Fruit fly (Drosophila melanogaster): ENCODE measurements around the gene nau.

The nau gene

dm6 chr3R:23709508-23710208 is 8.5 kb downstream of the nau start, which contains the start of gene CG10301 (continued):
- TF ChIP-seq Stat92E (GFP tag; optimal IDR thresholded peaks at IDR 0.05) = no peak
- TF ChIP-seq stwl (tag; optimal IDR thresholded peaks at IDR 0.05) = peak; percentile 21
- TF ChIP-seq Dad (GFP tag; optimal IDR thresholded peaks at IDR 0.05) = peak; percentile 27
- no peak for TF ChIP-seq CHES-1-like (GFP tag; optimal IDR thresholded peaks at IDR 0.05)
- no peak for TF ChIP-seq Hmr (GFP tag; optimal IDR thresholded peaks at IDR 0.05)
- TF ChIP-seq tx (GFP tag; optimal IDR thresholded peaks at IDR 0.05) = no peak
- TF ChIP-seq CG10321 (GFP tag; IDR thresholded peaks at IDR 0.05) = no peak
- TF ChIP-seq CG9817 (tag; optimal IDR thresholded peaks at IDR 0.05) = no peak
- TF ChIP-seq lab (GFP tag; optimal IDR thresholded peaks at IDR 0.05) = peak; percentile 43
- TF ChIP-seq sens (GFP tag) = peak; percentile 97
- peak; percentile 63 for TF ChIP-seq CG16815 (GFP tag; optimal IDR thresholded peaks at IDR 0.05)
- no peak for TF ChIP-seq CG7372 (GFP tag; IDR thresholded peaks at IDR 0.05)
- TF ChIP-seq CG14710 (tag; optimal IDR thresholded peaks at IDR 0.05) = peak; percentile 78
- TF ChIP-seq corto (GFP tag; optimal IDR thresholded peaks at IDR 0.05) = no peak
- no peak for TF ChIP-seq kay (GFP tag; optimal IDR thresholded peaks at IDR 0.05)
- TF ChIP-seq D19A (tag; optimal IDR thresholded peaks at IDR 0.05) = peak; percentile 67
- no peak for TF ChIP-seq CG11093 (GFP tag; IDR thresholded peaks at IDR 0.05)
- TF ChIP-seq MESR4 (GFP tag; optimal IDR thresholded peaks at IDR 0.05) = no peak
- TF ChIP-seq yki (optimal IDR thresholded peaks at IDR 0.05) = no peak
- TF ChIP-seq kah (GFP tag; optimal IDR thresholded peaks at IDR 0.05) = peak; percentile 34
- peak; percentile 39 for TF ChIP-seq Rx (GFP tag; IDR thresholded peaks at IDR 0.05)
- peak; percentile 71 for TF ChIP-seq sens-2 (GFP tag; IDR thresholded peaks at IDR 0.05)
- TF ChIP-seq fd64A (GFP tag; optimal IDR thresholded peaks at IDR 0.05) = peak; percentile 4
- no peak for TF ChIP-seq CG12104 (GFP tag; optimal IDR thresholded peaks at IDR 0.05)
- no peak for TF ChIP-seq bigmax (GFP tag; optimal IDR thresholded peaks at IDR 0.05)
- TF ChIP-seq gcm2 (GFP tag; optimal IDR thresholded peaks at IDR 0.05) = no peak
- TF ChIP-seq Hey (tag; optimal IDR thresholded peaks at IDR 0.05) = no peak
- no peak for TF ChIP-seq jumu (GFP tag; optimal IDR thresholded peaks at IDR 0.05)
- TF ChIP-seq wdn (GFP tag; IDR thresholded peaks at IDR 0.05) = no peak
- 0 out of 3 replicates have a peak, but pooled peaks have one; percentile 31 for TF ChIP-seq CG7357 (GFP tag; IDR thresholded peaks at IDR 0.05)
- no peak for TF ChIP-seq pzg (GFP tag; optimal IDR thresholded peaks at IDR 0.05)
- no peak for TF ChIP-seq CG11560 (tag; IDR thresholded peaks at IDR 0.05)
- no peak for TF ChIP-seq CG31388 (GFP tag; optimal IDR thresholded peaks at IDR 0.05)
- no peak for TF ChIP-seq Antp (GFP tag; optimal IDR thresholded peaks at IDR 0.05)
- no peak for TF ChIP-seq Nf-YA (GFP tag; IDR thresholded peaks at IDR 0.05)
- peak; percentile 56 for TF ChIP-seq CG1233 (GFP tag; optimal IDR thresholded peaks at IDR 0.05)
- 0 out of 2 replicates have a peak, but pooled peaks have one; percentile 19 for TF ChIP-seq GATAe (GFP tag; conservative IDR thresholded peaks at IDR 0.05)
- peak; percentile 27; the same call in 1 of the 2 replicates for TF ChIP-seq slbo (GFP tag; IDR thresholded peaks at IDR 0.05)
- no peak for TF ChIP-seq Bdp1 (GFP tag; optimal IDR thresholded peaks at IDR 0.05)
- peak; percentile 48 for TF ChIP-seq peb (GFP tag; IDR thresholded peaks at IDR 0.05)
- TF ChIP-seq Oaz (GFP tag; IDR thresholded peaks at IDR 0.05) = no peak
- TF ChIP-seq run (tag; optimal IDR thresholded peaks at IDR 0.05) = no peak
- peak; percentile 26 for TF ChIP-seq CG16863 (GFP tag; optimal IDR thresholded peaks at IDR 0.05)
- peak; percentile 44 for TF ChIP-seq chn (GFP tag; optimal IDR thresholded peaks at IDR 0.05)
- TF ChIP-seq grn (GFP tag; optimal IDR thresholded peaks at IDR 0.05) = no peak
- TF ChIP-seq gfzf (GFP tag; optimal IDR thresholded peaks at IDR 0.05) = no peak
- no peak for TF ChIP-seq hth (optimal IDR thresholded peaks at IDR 0.05)
- no peak for TF ChIP-seq CG7963 (GFP tag; IDR thresholded peaks at IDR 0.05; ENCODE audit: partially characterized antibody)
- TF ChIP-seq gem (tag; optimal IDR thresholded peaks at IDR 0.05) = peak; percentile 76
- peak; percentile 46 for TF ChIP-seq Atf-2 (GFP tag; optimal IDR thresholded peaks at IDR 0.05)
- TF ChIP-seq luna (GFP tag; optimal IDR thresholded peaks at IDR 0.05) = no peak
